Worm (Caenorhabditis elegans): ENCODE measurements around the gene nlp-34.

The nlp-34 gene

DNA sequence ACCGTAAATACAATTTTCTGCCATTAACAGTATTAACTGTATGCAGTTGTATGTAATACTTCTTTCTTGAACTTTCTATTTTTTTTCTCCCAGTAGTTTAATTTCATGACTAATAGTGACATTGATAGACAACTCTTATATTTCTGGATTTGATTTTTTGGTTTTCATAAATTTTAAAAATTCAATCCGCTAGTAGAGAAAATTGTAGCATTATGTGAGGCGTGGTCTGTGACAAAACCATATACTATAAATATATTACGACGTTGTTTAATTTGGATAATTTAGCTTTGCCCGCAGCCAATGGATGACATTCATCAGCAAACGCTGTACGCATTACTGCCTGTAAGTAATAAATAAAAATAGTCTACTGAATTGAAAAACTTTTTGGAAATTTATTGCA lies 49.8 kb downstream of the nlp-34 start, which contains the start of gene srx-64 (continued):
- TF ChIP-seq cebp-1 (GFP tag; IDR thresholded peaks at IDR 0.05), result no peak
- no peak for TF ChIP-seq cebp-1 (tag; optimal IDR thresholded peaks at IDR 0.05)
- TF ChIP-seq ccch-3 (GFP tag; optimal IDR thresholded peaks at IDR 0.05), result no peak
- TF ChIP-seq ztf-28 (GFP tag; IDR thresholded peaks at IDR 0.05), result no peak
- TF ChIP-seq F39B2.1 (GFP tag; IDR thresholded peaks at IDR 0.05), result no peak
- TF ChIP-seq gei-17 (GFP tag; optimal IDR thresholded peaks at IDR 0.05), result no peak
- no peak for TF ChIP-seq K12H6.12 (tag; optimal IDR thresholded peaks at IDR 0.05)
- TF ChIP-seq atf-7 (tag; optimal IDR thresholded peaks at IDR 0.05), result no peak
